Fruit fly (Drosophila melanogaster) whole organism, prepupa: ENCODE measurements around the gene CG18787.

ENCODE experiments used
- CG11762 ChIP-seq: fragments of 200-800 bp; sonication (Bioruptor generic); optimal IDR thresholded peaks from 3 replicates; lab custom pipeline; 2016; ENCODE audit warnings: missing biosample characterization, missing genetic modification characterization; ENCODE audit not compliant: insufficient read depth
- CG4318 ChIP-seq: fragments of 200-800 bp; sonication (Bioruptor generic); optimal IDR thresholded peaks from 3 replicates; lab custom pipeline; 2017; ENCODE audit warnings: missing biosample characterization, mild to moderate bottlenecking, missing genetic modification characterization
- CG6808 ChIP-seq: fragments of 200-800 bp; sonication (Bioruptor generic); optimal IDR thresholded peaks from 3 replicates; lab custom pipeline; 2017; ENCODE audit warnings: missing biosample characterization, missing genetic modification characterization, mild to moderate bottlenecking, moderate library complexity, missing genetic modification reagents
- CG8319 ChIP-seq: fragments of 200-800 bp; sonication (Bioruptor generic); optimal IDR thresholded peaks from 3 replicates; lab custom pipeline; 2016; ENCODE audit warnings: missing biosample characterization, missing genetic modification characterization
- Hr4 ChIP-seq: fragments of 200-800 bp; sonication (Bioruptor generic); optimal IDR thresholded peaks from 3 replicates; lab custom pipeline; 2016; ENCODE audit warnings: missing biosample characterization, missing genetic modification characterization
- Met ChIP-seq: fragments of 200-800 bp; sonication (Bioruptor generic); optimal IDR thresholded peaks from 3 replicates; lab custom pipeline; 2016; ENCODE audit warnings: missing biosample characterization, missing genetic modification characterization
- Sox102F ChIP-seq: fragments of 200-800 bp; sonication (Bioruptor generic); optimal IDR thresholded peaks from 2 replicates; lab custom pipeline; 2016; ENCODE audit warnings: missing biosample characterization, mild to moderate bottlenecking, missing genetic modification characterization
- net ChIP-seq: fragments of 200-800 bp; sonication (Bioruptor generic); optimal IDR thresholded peaks from 3 replicates; lab custom pipeline; 2016; ENCODE audit warnings: missing biosample characterization, missing genetic modification characterization
- salr ChIP-seq, 2 experiments: fragments of 200-800 bp; sonication (Bioruptor generic); optimal IDR thresholded peaks; 3 replicates each; lab custom pipeline; 2016 to 2018; ENCODE audit warnings: missing biosample characterization in 2 of 2, missing genetic modification characterization in 2 of 2, mild to moderate bottlenecking in 1 of 2
- topi ChIP-seq: fragments of 200-800 bp; sonication (Bioruptor generic); optimal IDR thresholded peaks from 3 replicates; lab custom pipeline; 2016; ENCODE audit warnings: missing biosample characterization, missing genetic modification characterization

DNA sequence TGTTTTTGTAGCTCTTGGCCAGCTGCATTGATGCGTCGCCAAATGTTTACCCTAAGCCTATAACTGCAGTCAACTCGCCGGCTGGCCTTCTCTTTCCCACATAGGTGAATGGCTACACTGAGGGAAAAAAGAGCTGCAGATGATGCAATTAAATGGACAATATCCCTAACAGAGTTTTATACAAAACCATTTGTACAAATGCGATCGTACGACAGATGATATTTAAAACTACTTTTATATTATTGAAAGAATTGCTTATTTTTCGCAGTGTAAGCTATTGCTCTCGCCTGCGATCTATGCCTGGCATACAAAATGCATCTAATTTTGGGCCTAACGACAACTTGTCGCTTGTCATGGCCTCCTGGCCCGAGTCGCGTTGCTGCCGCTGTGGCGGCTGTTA lies 49.2 kb downstream of the CG18787 start:
- TF ChIP-seq Met (peak; percentile 53), Sox102F (GFP tag; lab: Kevin White, UChicago) (no peak), CG6808 (GFP tag; lab: Kevin White, UChicago) (peak; percentile 27), salr (GFP tag; optimal IDR thresholded peaks at IDR 0.05; lab: Kevin White, UChicago) (peak; percentile 39 to 78), CG11762 (GFP tag; lab: Kevin White, UChicago) (peak; percentile 52), CG4318 (GFP tag; lab: Kevin White, UChicago) (peak; percentile 90), CG8319 (GFP tag; lab: Kevin White, UChicago) (no peak), net (GFP tag; lab: Kevin White, UChicago) (peak; percentile 81), topi (GFP tag; lab: Kevin White, UChicago) (peak; percentile 25), Hr4 (GFP tag; lab: Kevin White, UChicago) (peak; percentile 94)
